Fruit fly (Drosophila melanogaster) whole organism, embryonic: ENCODE measurements around the gene CG1983.

Source experiments
- B-H1 ChIP-seq: fragments of 200-800 bp; sonication (Bioruptor generic); IDR thresholded peaks from 3 replicates; pipeline ENCODE4 v1.3.6; 2022; ENCODE audit warnings: missing biosample characterization, missing genetic modification characterization
- CG10543 ChIP-seq: fragments of 200-800 bp; sonication (Bioruptor generic); optimal IDR thresholded peaks from 3 replicates; lab custom pipeline; 2017; ENCODE audit warnings: missing biosample characterization, mild to moderate bottlenecking, missing genetic modification characterization, moderate library complexity
- CG12104 ChIP-seq: fragments of 200-800 bp; sonication (Bioruptor generic); optimal IDR thresholded peaks from 3 replicates; lab custom pipeline; 2016; ENCODE audit warnings: missing biosample characterization, missing genetic modification characterization
- CG12155 ChIP-seq: fragments of 200-800 bp; sonication (Bioruptor generic); optimal IDR thresholded peaks from 3 replicates; lab custom pipeline; 2016; ENCODE audit warnings: missing biosample characterization, missing genetic modification characterization
- CG12236 ChIP-seq: fragments of 200-800 bp; sonication (Bioruptor generic); optimal IDR thresholded peaks from 2 replicates; lab custom pipeline; 2016; ENCODE audit warnings: missing biosample characterization, missing genetic modification characterization
- CG13894 ChIP-seq: fragments of 200-800 bp; sonication (Bioruptor generic); optimal IDR thresholded peaks from 3 replicates; lab custom pipeline; 2018; ENCODE audit warnings: missing biosample characterization, mild to moderate bottlenecking, missing genetic modification characterization, moderate library complexity
- CG14965 ChIP-seq: fragments of 200-800 bp; sonication (Bioruptor generic); optimal IDR thresholded peaks from 2 replicates; lab custom pipeline; 2016; ENCODE audit warnings: missing biosample characterization, missing genetic modification characterization, borderline replicate concordance
- CG1647 ChIP-seq: fragments of 200-800 bp; sonication (Bioruptor generic); optimal IDR thresholded peaks from 3 replicates; lab custom pipeline; 2016; ENCODE audit warnings: missing biosample characterization, missing genetic modification characterization
- CG18011 ChIP-seq: fragments of 200-800 bp; sonication (Bioruptor generic); optimal IDR thresholded peaks from 2 replicates; lab custom pipeline; 2017; ENCODE audit warnings: missing biosample characterization, missing genetic modification characterization, mild to moderate bottlenecking, moderate library complexity, missing genotype
- CG2116 ChIP-seq: fragments of 200-800 bp; sonication (Bioruptor generic); optimal IDR thresholded peaks from 3 replicates; lab custom pipeline; 2018; ENCODE audit warnings: missing biosample characterization, mild to moderate bottlenecking, missing genetic modification characterization
- CG2120 ChIP-seq: fragments of 200-800 bp; sonication (Bioruptor generic); optimal IDR thresholded peaks from 3 replicates; lab custom pipeline; 2016; ENCODE audit warnings: missing biosample characterization, missing genetic modification characterization
- CG2199 ChIP-seq: fragments of 200-800 bp; sonication (Bioruptor generic); IDR thresholded peaks from 3 replicates; pipeline ENCODE4 v1.3.6; 2022; ENCODE audit warnings: missing biosample characterization, missing genetic modification characterization
- CG2875 ChIP-seq: fragments of 200-800 bp; sonication (Bioruptor generic); optimal IDR thresholded peaks from 2 replicates; lab custom pipeline; 2017; ENCODE audit warnings: missing biosample characterization, mild to moderate bottlenecking, missing genetic modification characterization, missing genetic modification reagents
- CG3281 ChIP-seq: fragments of 200-800 bp; sonication (Bioruptor generic); optimal IDR thresholded peaks from 3 replicates; lab custom pipeline; 2017; ENCODE audit warnings: missing biosample characterization, mild to moderate bottlenecking, missing genetic modification characterization
- CG33557 ChIP-seq: fragments of 200-800 bp; sonication (Bioruptor generic); optimal IDR thresholded peaks from 2 replicates; lab custom pipeline; 2019; ENCODE audit warnings: missing biosample characterization, mild to moderate bottlenecking, missing genetic modification characterization, moderate library complexity
- CG3995 ChIP-seq: fragments of 200-800 bp; sonication (Bioruptor generic); optimal IDR thresholded peaks from 3 replicates; lab custom pipeline; 2016; ENCODE audit warnings: missing biosample characterization, missing genetic modification characterization
- CG42726 ChIP-seq: fragments of 200-800 bp; sonication (Bioruptor generic); IDR thresholded peaks from 2 replicates; pipeline ENCODE4 v1.3.6; 2022; ENCODE audit warnings: missing biosample characterization, missing genetic modification characterization; ENCODE audit not compliant: partially characterized antibody
- CG4282 ChIP-seq: fragments of 200-800 bp; sonication (Bioruptor generic); optimal IDR thresholded peaks from 2 replicates; lab custom pipeline; 2016; ENCODE audit warnings: missing biosample characterization, missing genetic modification characterization
- CG6765 ChIP-seq: fragments of 200-800 bp; sonication (Bioruptor generic); optimal IDR thresholded peaks from 3 replicates; lab custom pipeline; 2017; ENCODE audit warnings: missing biosample characterization, mild to moderate bottlenecking, missing genetic modification characterization
- CG7357 ChIP-seq: fragments of 200-800 bp; sonication (Bioruptor generic); IDR thresholded peaks from 3 replicates; pipeline ENCODE4 v1.3.6; 2022; ENCODE audit warnings: missing biosample characterization, missing genetic modification characterization
- CG7745 ChIP-seq: fragments of 200-800 bp; sonication (Bioruptor generic); optimal IDR thresholded peaks from 2 replicates; lab custom pipeline; 2018; ENCODE audit warnings: missing biosample characterization, mild to moderate bottlenecking, missing genetic modification characterization, moderate library complexity
- CG9876 ChIP-seq: fragments of 200-800 bp; sonication (Bioruptor generic); optimal IDR thresholded peaks from 2 replicates; lab custom pipeline; 2016; ENCODE audit warnings: missing biosample characterization, missing genetic modification characterization
- CTCF ChIP-seq: fragments of 200-800 bp; sonication (Bioruptor generic); optimal IDR thresholded peaks from 2 replicates; lab custom pipeline; 2017; ENCODE audit warnings: missing biosample characterization, mild to moderate bottlenecking, missing genetic modification characterization, moderate library complexity
- Camta ChIP-seq: fragments of 200-800 bp; sonication (Bioruptor generic); optimal IDR thresholded peaks from 2 replicates; lab custom pipeline; 2016; ENCODE audit warnings: missing biosample characterization, missing genetic modification characterization
- Elba2 ChIP-seq: fragments of 200-800 bp; sonication (Bioruptor generic); optimal IDR thresholded peaks from 3 replicates; lab custom pipeline; 2016; ENCODE audit warnings: missing biosample characterization, missing genetic modification characterization
- Gug ChIP-seq: fragments of 200-800 bp; sonication (Bioruptor generic); IDR thresholded peaks from 4 replicates; pipeline ENCODE4 v1.3.6; 2022; ENCODE audit warnings: missing biosample characterization, missing genetic modification characterization
- Jarid2 ChIP-seq: fragments of 200-800 bp; sonication (Bioruptor generic); optimal IDR thresholded peaks from 3 replicates; lab custom pipeline; 2017; ENCODE audit warnings: mild to moderate bottlenecking, missing biosample characterization, missing genetic modification reagents, missing genetic modification characterization
- MTF-1 ChIP-seq: fragments of 200-800 bp; sonication (Bioruptor generic); optimal IDR thresholded peaks from 2 replicates; lab custom pipeline; 2018; ENCODE audit warnings: missing biosample characterization, mild to moderate bottlenecking, missing genetic modification characterization, borderline replicate concordance
- Sox102F ChIP-seq: fragments of 200-800 bp; sonication (Bioruptor generic); optimal IDR thresholded peaks from 2 replicates; lab custom pipeline; 2018; ENCODE audit warnings: missing biosample characterization, mild to moderate bottlenecking, missing genetic modification characterization, moderate library complexity
- Vsx1 ChIP-seq: fragments of 200-800 bp; sonication (Bioruptor generic); optimal IDR thresholded peaks from 2 replicates; lab custom pipeline; 2017; ENCODE audit warnings: missing biosample characterization, mild to moderate bottlenecking, missing genetic modification characterization, missing genetic modification reagents
- cas ChIP-seq: fragments of 200-800 bp; sonication (Bioruptor generic); IDR thresholded peaks from 2 replicates; pipeline ENCODE4 v1.3.6; 2022; ENCODE audit warnings: missing biosample characterization, missing genetic modification characterization
- corto ChIP-seq: fragments of 200-800 bp; sonication (Bioruptor generic); optimal IDR thresholded peaks from 2 replicates; lab custom pipeline; 2016; ENCODE audit warnings: missing biosample characterization, mild to moderate bottlenecking, missing genetic modification characterization, moderate library complexity
- dmrt99B ChIP-seq: fragments of 200-800 bp; sonication (Bioruptor generic); optimal IDR thresholded peaks from 2 replicates; lab custom pipeline; 2018; ENCODE audit warnings: missing biosample characterization, mild to moderate bottlenecking, missing genetic modification characterization, moderate library complexity
- en ChIP-seq: fragments of 200-800 bp; sonication (Bioruptor generic); optimal IDR thresholded peaks from 2 replicates; lab custom pipeline; 2016; ENCODE audit warnings: missing biosample characterization, missing genetic modification characterization
- eve ChIP-seq, 2 experiments: fragments of >200 bp; optimal IDR thresholded peaks; 2 replicates each; lab custom pipeline; 2017; ENCODE audit warnings: missing biosample characterization in 2 of 2, missing genetic modification characterization in 2 of 2
- exex ChIP-seq: fragments of 200-800 bp; sonication (Bioruptor generic); optimal IDR thresholded peaks from 4 replicates; lab custom pipeline; 2018; ENCODE audit warnings: missing biosample characterization, mild to moderate bottlenecking, missing genetic modification characterization, moderate library complexity
- fd96Cb ChIP-seq: fragments of 200-800 bp; sonication (Bioruptor generic); optimal IDR thresholded peaks from 2 replicates; lab custom pipeline; 2018; ENCODE audit warnings: missing biosample characterization, mild to moderate bottlenecking, missing genetic modification characterization, moderate library complexity
- gce ChIP-seq: fragments of 200-800 bp; sonication (Bioruptor generic); IDR thresholded peaks from 3 replicates; pipeline ENCODE4 v1.3.6; 2022; ENCODE audit warnings: missing biosample characterization, missing genetic modification characterization
- knrl ChIP-seq: fragments of 200-800 bp; sonication (Bioruptor generic); IDR thresholded peaks from 3 replicates; pipeline ENCODE4 v1.3.6; 2022; ENCODE audit warnings: missing biosample characterization, missing genetic modification characterization; ENCODE audit not compliant: partially characterized antibody
- pb ChIP-seq: fragments of 200-800 bp; sonication (Bioruptor generic); optimal IDR thresholded peaks from 3 replicates; lab custom pipeline; 2016; ENCODE audit warnings: missing biosample characterization, missing genetic modification characterization
- sima ChIP-seq: fragments of 200-800 bp; sonication (Bioruptor generic); optimal IDR thresholded peaks from 2 replicates; lab custom pipeline; 2016; ENCODE audit warnings: missing biosample characterization, missing genetic modification characterization
- stwl ChIP-seq: fragments of 200-800 bp; sonication (Bioruptor generic); optimal IDR thresholded peaks from 3 replicates; lab custom pipeline; 2018; ENCODE audit warnings: missing biosample characterization, mild to moderate bottlenecking, missing genetic modification characterization, moderate library complexity
- trh ChIP-seq: fragments of 200-800 bp; sonication (Bioruptor generic); optimal IDR thresholded peaks from 2 replicates; lab custom pipeline; 2016; ENCODE audit warnings: missing biosample characterization, missing genetic modification characterization
- unc-4 ChIP-seq: fragments of 200-800 bp; sonication (Bioruptor generic); IDR thresholded peaks from 2 replicates; pipeline ENCODE4 v1.3.6; 2022; ENCODE audit warnings: missing biosample characterization, missing genetic modification characterization; ENCODE audit not compliant: partially characterized antibody
- wek ChIP-seq: fragments of 200-800 bp; sonication (Bioruptor generic); optimal IDR thresholded peaks from 3 replicates; lab custom pipeline; 2018; ENCODE audit warnings: missing biosample characterization, mild to moderate bottlenecking, missing genetic modification characterization, moderate library complexity
- z ChIP-seq: fragments of 200-800 bp; sonication (Bioruptor generic); IDR thresholded peaks from 3 replicates; pipeline ENCODE4 v1.3.6; 2022; ENCODE audit warnings: missing biosample characterization, missing genetic modification characterization
- zf30C ChIP-seq: fragments of 200-800 bp; sonication (Bioruptor generic); optimal IDR thresholded peaks from 3 replicates; lab custom pipeline; 2018; ENCODE audit warnings: missing biosample characterization, mild to moderate bottlenecking, missing genetic modification characterization
- zfh1 ChIP-seq: fragments of 200-800 bp; sonication (Bioruptor generic); IDR thresholded peaks from 3 replicates; pipeline ENCODE4 v1.3.6; 2022; ENCODE audit warnings: missing biosample characterization, missing genetic modification characterization

Gene CG1983

dm6 chr3R:30203104-30203986 is 25.8 kb upstream of the CG1983 start (continued):
- TF ChIP-seq CTCF (GFP tag; lab: Kevin White, UChicago), result peak; percentile 60
- peak; percentile 92 for TF ChIP-seq CG10543 (GFP tag; lab: Kevin White, UChicago)
- TF ChIP-seq B-H1 (GFP tag; lab: Robert Waterston, UW), result peak; percentile 84
- peak; percentile 68 for TF ChIP-seq CG33557 (GFP tag; lab: Kevin White, UChicago)
- peak; percentile 8 for TF ChIP-seq stwl (tag; lab: Kevin White, UChicago)
- TF ChIP-seq CG7357 (GFP tag; lab: Robert Waterston, UW), result peak; percentile 88
- TF ChIP-seq Vsx1 (GFP tag; lab: Kevin White, UChicago), result peak; percentile 91
- 0 out of 2 replicates have a peak, but pooled peaks have one; percentile 3 for TF ChIP-seq unc-4 (GFP tag; lab: Robert Waterston, UW)
- TF ChIP-seq CG4282, result peak; percentile 82
- TF ChIP-seq CG2875 (GFP tag; lab: Kevin White, UChicago), result peak; percentile 86
- TF ChIP-seq gce, result peak; percentile 86
- peak; percentile 96 for TF ChIP-seq CG3281 (GFP tag; lab: Kevin White, UChicago)
- peak; percentile 93 for TF ChIP-seq sima (GFP tag; lab: Kevin White, UChicago)
- TF ChIP-seq CG12104 (GFP tag; lab: Kevin White, UChicago), result peak; percentile 96
- TF ChIP-seq CG12236 (GFP tag; lab: Kevin White, UChicago), result peak; percentile 82
- TF ChIP-seq CG2199, result peak; percentile 98; the same call in 2 of the 3 replicates
- no peak for TF ChIP-seq Elba2 (GFP tag; lab: Kevin White, UChicago)
- TF ChIP-seq CG6765 (GFP tag; lab: Kevin White, UChicago), result peak; percentile 90
- no peak for TF ChIP-seq zf30C (GFP tag; lab: Kevin White, UChicago)
- peak; percentile 77 for TF ChIP-seq Jarid2 (GFP tag; lab: Kevin White, UChicago)
- TF ChIP-seq CG13894, result peak; percentile 85
- TF ChIP-seq CG14965 (GFP tag; lab: Kevin White, UChicago), result peak; percentile 92
- TF ChIP-seq CG12155 (GFP tag; lab: Kevin White, UChicago), result peak; percentile 89
- no peak for TF ChIP-seq knrl
- peak; percentile 62 for TF ChIP-seq CG2116 (GFP tag; lab: Kevin White, UChicago)
- TF ChIP-seq CG3995 (GFP tag; lab: Kevin White, UChicago), result peak; percentile 78
- TF ChIP-seq CG1647 (GFP tag; lab: Kevin White, UChicago), result peak; percentile 97
- peak; percentile 80 for TF ChIP-seq wek (GFP tag; lab: Kevin White, UChicago)
- TF ChIP-seq CG2120 (GFP tag; lab: Kevin White, UChicago), result peak; percentile 97
- TF ChIP-seq z (GFP tag; lab: Robert Waterston, UW), result peak; percentile 66; the same call in 1 of the 3 replicates
- peak; percentile 85 for TF ChIP-seq exex (tag; lab: Kevin White, UChicago)
- TF ChIP-seq pb (GFP tag; lab: Kevin White, UChicago), result peak; percentile 99
- TF ChIP-seq en, result peak; percentile 89
- peak; percentile 69 for TF ChIP-seq CG18011 (GFP tag; lab: Kevin White, UChicago)
- peak; percentile 97 for TF ChIP-seq fd96Cb (tag; lab: Kevin White, UChicago)
- TF ChIP-seq CG9876, result peak; percentile 97
- peak; percentile 81 for TF ChIP-seq MTF-1 (GFP tag; lab: Kevin White, UChicago)
- no peak for TF ChIP-seq corto
- TF ChIP-seq Sox102F (GFP tag; lab: Kevin White, UChicago), result peak; percentile 94
- TF ChIP-seq zfh1 (GFP tag; lab: Robert Waterston, UW), result peak; percentile 88
- TF ChIP-seq eve (GFP tag; optimal IDR thresholded peaks at IDR 0.05; lab: Kevin White, UChicago), result no peak
- TF ChIP-seq trh (GFP tag; lab: Kevin White, UChicago), result peak; percentile 76
- peak; percentile 98 for TF ChIP-seq Camta (GFP tag; lab: Kevin White, UChicago)
- peak; percentile 94 for TF ChIP-seq Gug (GFP tag; lab: Robert Waterston, UW)
- TF ChIP-seq CG42726 (GFP tag; lab: Robert Waterston, UW), result no peak
- TF ChIP-seq CG7745, result no peak
- TF ChIP-seq cas (GFP tag; lab: Robert Waterston, UW), result peak; percentile 70
- TF ChIP-seq dmrt99B (tag; lab: Kevin White, UChicago), result peak; percentile 97
